Fruit fly (Drosophila melanogaster) whole organism, adult: ENCODE measurements around the gene mio.

Source experiments
- CG11617 ChIP-seq: fragments of 200-800 bp; sonication (Bioruptor generic); optimal IDR thresholded peaks from 2 replicates; lab custom pipeline; 2017; ENCODE audit warnings: mild to moderate bottlenecking, missing biosample characterization, missing genetic modification reagents, missing genetic modification characterization
- CG12768 ChIP-seq: fragments of 200-800 bp; sonication (Bioruptor generic); optimal IDR thresholded peaks from 2 replicates; lab custom pipeline; 2017; ENCODE audit warnings: missing biosample characterization, missing genetic modification characterization, mild to moderate bottlenecking, moderate library complexity, missing genetic modification reagents
- CG14711 ChIP-seq: fragments of 200-800 bp; sonication (Bioruptor generic); optimal IDR thresholded peaks from 2 replicates; lab custom pipeline; 2018; ENCODE audit warnings: missing biosample characterization, mild to moderate bottlenecking, missing genetic modification characterization, moderate library complexity
- CG1620 ChIP-seq: fragments of 200-800 bp; sonication (Bioruptor generic); optimal IDR thresholded peaks from 2 replicates; lab custom pipeline; 2016; ENCODE audit warnings: missing biosample characterization, missing genetic modification characterization
- CG33017 ChIP-seq: fragments of 200-800 bp; sonication (Bioruptor generic); optimal IDR thresholded peaks from 2 replicates; lab custom pipeline; 2018; ENCODE audit warnings: missing biosample characterization, mild to moderate bottlenecking, missing genetic modification characterization, moderate library complexity
- CG5204 ChIP-seq: fragments of 200-800 bp; sonication (Bioruptor generic); optimal IDR thresholded peaks from 2 replicates; lab custom pipeline; 2016; ENCODE audit warnings: missing biosample characterization, missing genetic modification characterization
- CG7045 ChIP-seq: fragments of 200-800 bp; sonication (Bioruptor generic); optimal IDR thresholded peaks from 2 replicates; lab custom pipeline; 2017; ENCODE audit warnings: missing biosample characterization, mild to moderate bottlenecking, missing genetic modification characterization
- CG7101 ChIP-seq: fragments of 200-800 bp; sonication (Bioruptor generic); optimal IDR thresholded peaks from 2 replicates; lab custom pipeline; 2018; ENCODE audit warnings: missing biosample characterization, mild to moderate bottlenecking, missing genetic modification characterization, moderate library complexity
- Clk ChIP-seq: fragments of 200-800 bp; sonication (Bioruptor generic); optimal IDR thresholded peaks from 2 replicates; lab custom pipeline; 2017; ENCODE audit warnings: missing biosample characterization, missing genetic modification characterization
- Crg-1 ChIP-seq: fragments of 200-800 bp; sonication (Bioruptor generic); optimal IDR thresholded peaks from 2 replicates; lab custom pipeline; 2016; ENCODE audit warnings: missing biosample characterization, missing genetic modification characterization
- Hr96 ChIP-seq: fragments of 200-800 bp; sonication (Bioruptor generic); optimal IDR thresholded peaks from 2 replicates; lab custom pipeline; 2016; ENCODE audit warnings: missing biosample characterization, missing genetic modification characterization
- Mnt ChIP-seq: fragments of 200-800 bp; sonication (Bioruptor generic); optimal IDR thresholded peaks from 2 replicates; lab custom pipeline; 2016; ENCODE audit warnings: missing biosample characterization, mild to moderate bottlenecking, missing genetic modification characterization
- bab1 ChIP-seq: fragments of 200-800 bp; sonication (Bioruptor generic); optimal IDR thresholded peaks from 3 replicates; lab custom pipeline; 2019; ENCODE audit warnings: missing biosample characterization, mild to moderate bottlenecking, missing genetic modification characterization, moderate library complexity
- cic ChIP-seq: fragments of 200-800 bp; sonication (Bioruptor generic); optimal IDR thresholded peaks from 2 replicates; lab custom pipeline; 2017; ENCODE audit warnings: missing biosample characterization, mild to moderate bottlenecking, missing genetic modification characterization, moderate library complexity
- cnc ChIP-seq, 2 experiments: fragments of >200 bp; optimal IDR thresholded peaks; 2 replicates each; lab custom pipeline; 2017
- kay ChIP-seq: fragments of 200-800 bp; sonication (Bioruptor generic); peaks from one replicate; lab custom pipeline; 2016; ENCODE audit warnings: missing biosample characterization, missing genetic modification characterization, borderline replicate concordance
- ovo ChIP-seq: fragments of 200-800 bp; sonication (Bioruptor generic); optimal IDR thresholded peaks from 2 replicates; lab custom pipeline; 2016; ENCODE audit warnings: missing biosample characterization, missing genetic modification characterization
- pad ChIP-seq: fragments of 200-800 bp; sonication (Bioruptor generic); optimal IDR thresholded peaks from 3 replicates; lab custom pipeline; 2017; ENCODE audit warnings: missing biosample characterization, missing genetic modification characterization, mild to moderate bottlenecking, moderate library complexity, missing genetic modification reagents
- tj ChIP-seq: fragments of 200-800 bp; sonication (Bioruptor generic); optimal IDR thresholded peaks from 3 replicates; lab custom pipeline; 2017; ENCODE audit warnings: missing biosample characterization, mild to moderate bottlenecking, missing genetic modification characterization, moderate library complexity
- toe ChIP-seq: fragments of 200-800 bp; sonication (Bioruptor generic); optimal IDR thresholded peaks from 2 replicates; lab custom pipeline; 2016; ENCODE audit warnings: missing biosample characterization, missing genetic modification characterization

Gene mio

dm6 chr2L:2199433-2199796, 17.7 kb upstream of the mio start:
- TF ChIP-seq Hr96 (GFP tag; lab: Kevin White, UChicago) (no peak), CG11617 (GFP tag; lab: Kevin White, UChicago) (no peak), bab1 (GFP tag; lab: Kevin White, UChicago) (no peak), CG5204 (GFP tag; lab: Kevin White, UChicago) (no peak), CG7101 (tag; lab: Kevin White, UChicago) (no peak), Clk (no peak), CG33017 (tag; lab: Kevin White, UChicago) (no peak), Crg-1 (GFP tag; lab: Kevin White, UChicago) (no peak), ovo (no peak), tj (no peak), CG7045 (GFP tag; lab: Kevin White, UChicago) (no peak), CG1620 (GFP tag; lab: Kevin White, UChicago) (no peak), cnc (optimal IDR thresholded peaks at IDR 0.05; lab: Kevin White, UChicago) (no peak), kay (GFP tag; lab: Kevin White, UChicago) (no peak), CG12768 (GFP tag; lab: Kevin White, UChicago) (no peak), pad (GFP tag; lab: Kevin White, UChicago) (no peak), CG14711 (tag; lab: Kevin White, UChicago) (no peak)

dm6 chr2L:2200136-2201036, 16.7 kb upstream of the mio start:
- peak; percentile 68 for TF ChIP-seq Mnt (GFP tag; lab: Kevin White, UChicago)
- peak; percentile 59 for TF ChIP-seq CG12768 (GFP tag; lab: Kevin White, UChicago)
- no peak for TF ChIP-seq CG1620 (GFP tag; lab: Kevin White, UChicago)
- peak; percentile 99 for TF ChIP-seq ovo
- peak; percentile 71 for TF ChIP-seq Hr96 (GFP tag; lab: Kevin White, UChicago)
- peak; percentile 6 for TF ChIP-seq CG33017 (tag; lab: Kevin White, UChicago)
- TF ChIP-seq bab1 (GFP tag; lab: Kevin White, UChicago) = peak; percentile 18
- TF ChIP-seq CG7045 (GFP tag; lab: Kevin White, UChicago) = no peak
- TF ChIP-seq Crg-1 (GFP tag; lab: Kevin White, UChicago) = no peak
- TF ChIP-seq pad (GFP tag; lab: Kevin White, UChicago) = peak; percentile 97
- peak; percentile 23 for TF ChIP-seq CG14711 (tag; lab: Kevin White, UChicago)
- peak; percentile 51 to 63 for TF ChIP-seq cnc (optimal IDR thresholded peaks at IDR 0.05; lab: Kevin White, UChicago)
- TF ChIP-seq Clk = peak; percentile 14
- no peak for TF ChIP-seq CG11617 (GFP tag; lab: Kevin White, UChicago)
- no peak for TF ChIP-seq CG5204 (GFP tag; lab: Kevin White, UChicago)
- TF ChIP-seq tj = peak; percentile 97
- TF ChIP-seq cic (GFP tag; lab: Kevin White, UChicago) = peak; percentile 86

- TF ChIP-seq toe = peak; percentile 97
- peak; percentile 69 for TF ChIP-seq cic (GFP tag; lab: Kevin White, UChicago)
- peak; percentile 90 for TF ChIP-seq ovo
- TF ChIP-seq Crg-1 (GFP tag; lab: Kevin White, UChicago) = peak; percentile 91
- TF ChIP-seq pad (GFP tag; lab: Kevin White, UChicago) = peak; percentile 75
- peak; percentile 96 for TF ChIP-seq CG7045 (GFP tag; lab: Kevin White, UChicago)
- peak; percentile 85 for TF ChIP-seq bab1 (GFP tag; lab: Kevin White, UChicago)
- TF ChIP-seq cnc (optimal IDR thresholded peaks at IDR 0.05; lab: Kevin White, UChicago) = no peak
- TF ChIP-seq Clk = peak; percentile 89
- TF ChIP-seq Hr96 (GFP tag; lab: Kevin White, UChicago) = peak; percentile 88
- TF ChIP-seq kay (GFP tag; lab: Kevin White, UChicago) = peak; percentile 97
- peak; percentile 93 for TF ChIP-seq CG7101 (tag; lab: Kevin White, UChicago)
- TF ChIP-seq tj = no peak
- peak; percentile 65 for TF ChIP-seq Mnt (GFP tag; lab: Kevin White, UChicago)
- peak; percentile 96 for TF ChIP-seq CG5204 (GFP tag; lab: Kevin White, UChicago)
- TF ChIP-seq CG33017 (tag; lab: Kevin White, UChicago) = peak; percentile 94
- peak; percentile 97 for TF ChIP-seq CG12768 (GFP tag; lab: Kevin White, UChicago)
- peak; percentile 96 for TF ChIP-seq CG11617 (GFP tag; lab: Kevin White, UChicago)
- peak; percentile 86 for TF ChIP-seq CG1620 (GFP tag; lab: Kevin White, UChicago)
- peak; percentile 88 for TF ChIP-seq CG14711 (tag; lab: Kevin White, UChicago)
These were observed 16.0 kb upstream of the mio start for dm6 chr2L:2201107-2201561.

- peak; percentile 100 for TF ChIP-seq CG11617 (GFP tag; lab: Kevin White, UChicago)
- TF ChIP-seq Crg-1 (GFP tag; lab: Kevin White, UChicago) = peak; percentile 99
- TF ChIP-seq kay (GFP tag; lab: Kevin White, UChicago) = peak; percentile 97
- peak; percentile 100 for TF ChIP-seq CG5204 (GFP tag; lab: Kevin White, UChicago)
- peak; percentile 100 for TF ChIP-seq tj
- TF ChIP-seq Clk = peak; percentile 99
- peak; percentile 100 for TF ChIP-seq bab1 (GFP tag; lab: Kevin White, UChicago)
- TF ChIP-seq cic (GFP tag; lab: Kevin White, UChicago) = peak; percentile 95
- peak; percentile 99 for TF ChIP-seq CG7045 (GFP tag; lab: Kevin White, UChicago)
- TF ChIP-seq Mnt (GFP tag; lab: Kevin White, UChicago) = peak; percentile 96
- TF ChIP-seq toe = peak; percentile 99
- TF ChIP-seq Hr96 (GFP tag; lab: Kevin White, UChicago) = peak; percentile 99
- peak; percentile 88 for TF ChIP-seq ovo
- TF ChIP-seq cnc (optimal IDR thresholded peaks at IDR 0.05; lab: Kevin White, UChicago) = no peak
- TF ChIP-seq CG14711 (tag; lab: Kevin White, UChicago) = peak; percentile 99
- TF ChIP-seq pad (GFP tag; lab: Kevin White, UChicago) = peak; percentile 89
- peak; percentile 100 for TF ChIP-seq CG33017 (tag; lab: Kevin White, UChicago)
- peak; percentile 99 for TF ChIP-seq CG1620 (GFP tag; lab: Kevin White, UChicago)
- peak; percentile 100 for TF ChIP-seq CG12768 (GFP tag; lab: Kevin White, UChicago)
- TF ChIP-seq CG7101 (tag; lab: Kevin White, UChicago) = peak; percentile 100
These were observed 14.9 kb upstream of the mio start for dm6 chr2L:2202018-2202852.
